Worm (Caenorhabditis elegans) whole organism, young adult: ENCODE measurements around the gene B0024.11.

ENCODE experiments used
- aptf-3 ChIP-seq: fragments of 200-800 bp; sonication (Bioruptor generic); IDR thresholded peaks from 2 replicates; pipeline ENCODE4 v1.3.6; 2022; ENCODE audit warnings: missing genetic modification characterization, missing compliant biosample characterization
- ceh-58 ChIP-seq: fragments of 200-800 bp; sonication (Bioruptor generic); IDR thresholded peaks from 2 replicates; pipeline ENCODE4 v1.3.6; 2022; ENCODE audit warnings: missing genetic modification characterization, missing compliant biosample characterization
- hrde-1 ChIP-seq: sonication (generic microtip); optimal IDR thresholded peaks from 2 replicates; lab custom pipeline; 2016; ENCODE audit warnings: missing genetic modification characterization, mild to moderate bottlenecking, missing compliant biosample characterization, moderate library complexity, missing genotype, missing genetic modification reagents, borderline replicate concordance
- hsf-1 ChIP-seq: fragments of 200-800 bp; sonication (Bioruptor generic); IDR thresholded peaks from 2 replicates; pipeline ENCODE4 v1.3.6; 2022; ENCODE audit warnings: missing genetic modification reagents, missing genetic modification characterization, missing compliant biosample characterization
- lag-1 ChIP-seq: fragments of 200-800 bp; sonication (Bioruptor generic); IDR thresholded peaks from 2 replicates; pipeline ENCODE4 v1.3.6; 2022; ENCODE audit warnings: missing genetic modification reagents, missing genetic modification characterization, missing compliant biosample characterization
- let-526 ChIP-seq: fragments of 200-800 bp; sonication (Bioruptor generic); IDR thresholded peaks from 2 replicates; pipeline ENCODE4 v1.3.6; 2022; ENCODE audit warnings: missing genetic modification reagents, missing genetic modification characterization, missing compliant biosample characterization
- pha-4 ChIP-seq: fragments of 150-350 bp; sonication (generic microtip); optimal IDR thresholded peaks from 2 replicates; lab custom pipeline; 2014; ENCODE audit warnings: missing biosample characterization, missing genetic modification reagents, missing genetic modification characterization
- repo-1 ChIP-seq: sonication (generic microtip); optimal IDR thresholded peaks from 2 replicates; lab custom pipeline; 2017; ENCODE audit warnings: mild to moderate bottlenecking, missing genetic modification characterization, missing compliant biosample characterization
- snpc-4 ChIP-seq, 5 experiments: fragments of 150-350 bp in 1 of 5; sonication (generic microtip) in 4 of 5; optimal IDR thresholded peaks; 2 replicates each; lab custom pipeline; 2014 to 2018; ENCODE audit warnings: missing genetic modification characterization in 5 of 5, missing biosample characterization in 3 of 5, antibody characterized with exemption in 2 of 5, mild to moderate bottlenecking in 2 of 5, missing compliant biosample characterization in 2 of 5, missing genotype in 2 of 5, moderate library complexity in 2 of 5, missing genetic modification reagents in 1 of 5
- ztf-22 ChIP-seq: fragments of 200-800 bp; sonication (Bioruptor generic); optimal IDR thresholded peaks from 2 replicates; lab custom pipeline; 2018; ENCODE audit warnings: mild to moderate bottlenecking, missing genetic modification characterization, moderate library complexity, missing compliant biosample characterization

- TF ChIP-seq hsf-1 (GFP tag; lab: Robert Waterston, UW) (no peak), aptf-3 (GFP tag; lab: Robert Waterston, UW) (no peak), lag-1 (no peak), hrde-1 (tag; lab: Kevin White, UChicago) (no peak), let-526 (GFP tag; lab: Robert Waterston, UW) (no peak), ceh-58 (GFP tag; lab: Robert Waterston, UW) (no peak), repo-1 (no peak), pha-4 (tag; lab: Kevin White, UChicago) (no peak), snpc-4 (GFP tag; optimal IDR thresholded peaks at IDR 0.05; lab: Kevin White, UChicago) (no peak), snpc-4 (tag; optimal IDR thresholded peaks at IDR 0.05; lab: Kevin White, UChicago) (no peak), ztf-22 (GFP tag; lab: Kevin White, UChicago) (no peak)
These were observed 35.9 kb downstream of the B0024.11 start, which contains the start of gene lys-3 for ce11 chrV:10283444-10283843.
